Worm (Caenorhabditis elegans) whole organism, L1 larva: ENCODE measurements around the gene pals-21.
"Not testable (repeated sequence)": the region's sequence is repeated elsewhere in the genome, so short reads cannot be mapped to it uniquely, and the experiment has no call there.

Experiments used
- C16A3.4 ChIP-seq: fragments of 150-350 bp; optimal IDR thresholded peaks from 2 replicates; lab custom pipeline; 2014; ENCODE audit warnings: missing biosample characterization, missing genetic modification characterization
- F16B12.6 ChIP-seq: fragments of 150-350 bp; optimal IDR thresholded peaks from 2 replicates; lab custom pipeline; 2014; ENCODE audit warnings: missing biosample characterization, missing genetic modification characterization
- Y116A8C.19 ChIP-seq: sonication (generic microtip); optimal IDR thresholded peaks from 2 replicates; lab custom pipeline; 2016; ENCODE audit warnings: missing compliant biosample characterization, missing genetic modification characterization, borderline replicate concordance
- alr-1 ChIP-seq: fragments of 200-800 bp; sonication (Bioruptor generic); optimal IDR thresholded peaks from 2 replicates; lab custom pipeline; 2018; ENCODE audit warnings: borderline replicate concordance, mild to moderate bottlenecking, missing genetic modification characterization, missing compliant biosample characterization
- ama-1 ChIP-seq: fragments of 150-350 bp; optimal IDR thresholded peaks from 2 replicates; lab custom pipeline; 2014
- blmp-1 ChIP-seq: fragments of 150-350 bp; optimal IDR thresholded peaks from 2 replicates; lab custom pipeline; 2014; ENCODE audit warnings: missing biosample characterization, missing genetic modification characterization
- ceh-8 ChIP-seq: fragments of 200-800 bp; sonication (Bioruptor generic); optimal IDR thresholded peaks from 2 replicates; lab custom pipeline; 2018; ENCODE audit warnings: mild to moderate bottlenecking, missing genetic modification characterization, moderate library complexity, missing compliant biosample characterization
- ceh-88 ChIP-seq: fragments of 200-800 bp; sonication (Bioruptor generic); IDR thresholded peaks from 2 replicates; pipeline ENCODE4 v1.3.6; 2022; ENCODE audit warnings: missing genetic modification characterization, missing compliant biosample characterization
- ceh-90 ChIP-seq: sonication (generic microtip); optimal IDR thresholded peaks from 2 replicates; lab custom pipeline; 2016; ENCODE audit warnings: missing genetic modification characterization, missing compliant biosample characterization
- ces-1 ChIP-seq: fragments of 150-350 bp; optimal IDR thresholded peaks from 2 replicates; lab custom pipeline; 2014; ENCODE audit warnings: missing biosample characterization, missing genetic modification reagents, missing genetic modification characterization
- dsc-1 ChIP-seq: sonication (generic microtip); optimal IDR thresholded peaks from 2 replicates; lab custom pipeline; 2016; ENCODE audit warnings: mild to moderate bottlenecking, missing genetic modification characterization, missing compliant biosample characterization
- efl-1 ChIP-seq, 4 experiments: fragments of 150-350 bp; optimal IDR thresholded peaks in 3 of 4; peaks in 1 of 4; 1 replicate in 1 of 4; 2 replicates in 3 of 4; lab custom pipeline; 2014; ENCODE audit warnings: missing biosample characterization in 2 of 4, missing genetic modification characterization in 2 of 4, missing genetic modification reagents in 2 of 4
- efl-3 ChIP-seq: fragments of 200-800 bp; sonication (Bioruptor generic); optimal IDR thresholded peaks from 2 replicates; lab custom pipeline; 2018; ENCODE audit warnings: mild to moderate bottlenecking, missing genetic modification characterization, missing compliant biosample characterization
- ets-5 ChIP-seq: fragments of 200-800 bp; sonication (Bioruptor generic); IDR thresholded peaks from 2 replicates; pipeline ENCODE4 v1.3.6; 2022; ENCODE audit warnings: missing genetic modification characterization, missing compliant biosample characterization
- fkh-8 ChIP-seq: sonication (generic microtip); optimal IDR thresholded peaks from 2 replicates; lab custom pipeline; 2016; ENCODE audit warnings: mild to moderate bottlenecking, missing genetic modification characterization, missing compliant biosample characterization
- grh-1 ChIP-seq: fragments of 200-800 bp; sonication (Bioruptor generic); IDR thresholded peaks from 2 replicates; pipeline ENCODE4 v1.3.6; 2022; ENCODE audit warnings: missing genetic modification reagents, missing genetic modification characterization, missing compliant biosample characterization
- hlh-17 ChIP-seq: fragments of 200-800 bp; sonication (Bioruptor generic); optimal IDR thresholded peaks from 2 replicates; lab custom pipeline; 2018; ENCODE audit warnings: missing genetic modification characterization, mild to moderate bottlenecking, missing compliant biosample characterization, moderate library complexity, borderline replicate concordance
- jun-1 ChIP-seq: fragments of 150-350 bp; optimal IDR thresholded peaks from 2 replicates; lab custom pipeline; 2014; ENCODE audit warnings: missing biosample characterization, missing genetic modification reagents, missing genetic modification characterization
- lin-14 ChIP-seq: fragments of 200-800 bp; sonication (Bioruptor generic); optimal IDR thresholded peaks from 2 replicates; lab custom pipeline; 2018; ENCODE audit warnings: mild to moderate bottlenecking, missing genetic modification characterization, moderate library complexity, missing compliant biosample characterization
- lin-35 ChIP-seq, 2 experiments: fragments of 150-350 bp; optimal IDR thresholded peaks; 2 replicates each; lab custom pipeline; 2014; ENCODE audit warnings: missing biosample characterization in 2 of 2, missing genetic modification characterization in 2 of 2, missing genetic modification reagents in 2 of 2
- lin-39 ChIP-seq: fragments of 150-350 bp; optimal IDR thresholded peaks from 2 replicates; lab custom pipeline; 2014; ENCODE audit warnings: missing biosample characterization, missing genetic modification reagents, missing genetic modification characterization
- lir-3 ChIP-seq: sonication (generic microtip); optimal IDR thresholded peaks from 2 replicates; lab custom pipeline; 2016; ENCODE audit warnings: mild to moderate bottlenecking, missing genetic modification characterization, moderate library complexity, missing compliant biosample characterization; ENCODE audit not compliant: poor library complexity
- mab-9 ChIP-seq: fragments of 200-800 bp; sonication (Bioruptor generic); IDR thresholded peaks from 2 replicates; pipeline ENCODE4 v1.3.6; 2022; ENCODE audit warnings: missing genetic modification reagents, missing genetic modification characterization, missing compliant biosample characterization
- mef-2 ChIP-seq: fragments of 150-350 bp; optimal IDR thresholded peaks from 2 replicates; lab custom pipeline; 2014; ENCODE audit warnings: missing biosample characterization, missing genetic modification characterization
- nhr-11 ChIP-seq: fragments of 150-350 bp; optimal IDR thresholded peaks from 2 replicates; lab custom pipeline; 2014; ENCODE audit warnings: missing biosample characterization, missing genetic modification characterization
- nhr-19 ChIP-seq: fragments of 200-800 bp; sonication (Bioruptor generic); conservative IDR thresholded peaks from 2 replicates; pipeline ENCODE4 v1.3.6; 2022; ENCODE audit warnings: missing genetic modification characterization, missing compliant biosample characterization
- nhr-20 ChIP-seq: sonication (generic microtip); optimal IDR thresholded peaks from 2 replicates; lab custom pipeline; 2016; ENCODE audit warnings: mild to moderate bottlenecking, missing genetic modification characterization, missing compliant biosample characterization
- nhr-237 ChIP-seq: fragments of 150-350 bp; optimal IDR thresholded peaks from 2 replicates; lab custom pipeline; 2014; ENCODE audit warnings: missing biosample characterization, missing genetic modification characterization
- nhr-28 ChIP-seq: fragments of 150-350 bp; optimal IDR thresholded peaks from 2 replicates; lab custom pipeline; 2014; ENCODE audit warnings: missing biosample characterization, missing genetic modification characterization
- nhr-71 ChIP-seq: sonication (generic microtip); optimal IDR thresholded peaks from 2 replicates; lab custom pipeline; 2016; ENCODE audit warnings: mild to moderate bottlenecking, missing genetic modification characterization, moderate library complexity, missing compliant biosample characterization
- nhr-77 ChIP-seq: fragments of 150-350 bp; optimal IDR thresholded peaks from 2 replicates; lab custom pipeline; 2014; ENCODE audit warnings: missing biosample characterization, missing genetic modification characterization
- pqm-1 ChIP-seq: sonication (generic microtip); optimal IDR thresholded peaks from 3 replicates; lab custom pipeline; 2017; ENCODE audit warnings: missing biosample characterization, missing genetic modification characterization
- rnt-1 ChIP-seq: sonication (generic microtip); optimal IDR thresholded peaks from 2 replicates; lab custom pipeline; 2016; ENCODE audit warnings: mild to moderate bottlenecking, missing genetic modification characterization, moderate library complexity, missing compliant biosample characterization
- snu-23 ChIP-seq: sonication (generic microtip); optimal IDR thresholded peaks from 2 replicates; lab custom pipeline; 2016; ENCODE audit warnings: missing genetic modification characterization, missing compliant biosample characterization
- sox-4 ChIP-seq: sonication (generic microtip); optimal IDR thresholded peaks from 2 replicates; lab custom pipeline; 2016; ENCODE audit warnings: missing genetic modification characterization, missing compliant biosample characterization
- sup-37 ChIP-seq: fragments of 200-800 bp; sonication (Bioruptor generic); optimal IDR thresholded peaks from 2 replicates; lab custom pipeline; 2018; ENCODE audit warnings: mild to moderate bottlenecking, missing genetic modification characterization, missing compliant biosample characterization
- swsn-7 ChIP-seq: sonication (generic microtip); optimal IDR thresholded peaks from 2 replicates; lab custom pipeline; 2016; ENCODE audit warnings: missing genetic modification characterization, missing compliant biosample characterization
- tbx-2 ChIP-seq: sonication (generic microtip); optimal IDR thresholded peaks from 2 replicates; lab custom pipeline; 2016; ENCODE audit warnings: missing genetic modification characterization, missing compliant biosample characterization
- tlp-1 ChIP-seq: fragments of 150-350 bp; optimal IDR thresholded peaks from 2 replicates; lab custom pipeline; 2014; ENCODE audit warnings: missing biosample characterization, missing genetic modification characterization
- unc-130 ChIP-seq: fragments of 150-350 bp; optimal IDR thresholded peaks from 2 replicates; lab custom pipeline; 2017; ENCODE audit warnings: missing biosample characterization, missing genetic modification characterization, inconsistent platforms
- vab-15 ChIP-seq: sonication (generic microtip); optimal IDR thresholded peaks from 2 replicates; lab custom pipeline; 2017; ENCODE audit warnings: missing genotype, mild to moderate bottlenecking, missing genetic modification characterization, missing compliant biosample characterization
- ztf-11 ChIP-seq, 2 experiments: sonication (generic microtip); optimal IDR thresholded peaks; 2 replicates each; lab custom pipeline; 2016 to 2017; ENCODE audit warnings: missing genetic modification characterization in 2 of 2, missing biosample characterization in 1 of 2, missing compliant biosample characterization in 1 of 2
- ztf-4 ChIP-seq: fragments of 150-350 bp; optimal IDR thresholded peaks from 2 replicates; lab custom pipeline; 2014; ENCODE audit warnings: missing biosample characterization, missing genetic modification characterization

Gene pals-21

DNA sequence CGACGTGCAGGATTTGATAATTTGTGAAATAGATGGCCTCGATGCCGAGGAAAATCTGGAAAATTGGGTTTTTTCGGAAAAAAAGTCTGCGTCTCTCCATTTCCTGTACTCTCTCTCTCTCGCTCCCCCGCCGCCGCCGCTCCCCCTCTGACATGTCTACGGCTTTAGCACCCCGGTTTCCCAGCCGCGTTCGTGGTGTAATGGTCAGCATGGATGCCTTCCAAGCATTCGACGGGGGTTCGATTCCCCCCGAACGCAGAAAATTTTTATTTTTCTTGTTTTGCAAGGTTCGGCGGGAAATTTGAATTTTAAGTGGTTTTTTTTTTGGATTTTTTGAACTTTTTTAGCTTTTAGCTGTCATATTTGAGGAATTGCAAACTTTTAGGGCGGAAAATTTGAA, 43.9 kb upstream of the pals-21 start (continued):
- TF ChIP-seq nhr-71 (tag; lab: Kevin White, UChicago) = peak; percentile 76
- TF ChIP-seq lin-14 (GFP tag; lab: Kevin White, UChicago) = peak; percentile 58
- TF ChIP-seq, all 84 proteins: peak for 46

DNA sequence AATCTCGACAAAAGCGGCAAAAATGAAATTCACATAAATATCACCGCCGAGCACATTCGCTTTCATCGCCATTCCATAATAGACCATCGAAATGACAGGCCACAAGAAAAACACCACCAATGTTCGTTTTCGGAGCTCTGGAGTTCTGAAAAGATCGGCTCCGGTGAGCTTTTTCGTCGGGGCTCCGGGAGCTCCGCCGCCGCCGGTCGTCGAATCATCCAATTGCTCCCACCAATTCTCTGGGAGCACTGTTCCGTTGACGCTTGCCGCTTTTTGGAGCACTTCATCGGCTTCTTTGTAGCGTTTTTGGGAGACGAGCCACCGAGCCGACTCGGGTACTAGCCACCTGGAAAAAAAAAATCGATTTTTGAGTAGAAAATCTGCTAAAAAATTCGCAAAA, 41.0 kb upstream of the pals-21 start:
- TF ChIP-seq ets-5 (GFP tag; lab: Robert Waterston, UW) (no peak), lin-14 (GFP tag; lab: Kevin White, UChicago) (no peak), ces-1 (GFP tag; lab: Kevin White, UChicago) (no peak), nhr-20 (tag; lab: Kevin White, UChicago) (no peak), ceh-90 (tag; lab: Kevin White, UChicago) (no peak), efl-1 (optimal IDR thresholded peaks at IDR 0.05; lab: Kevin White, UChicago) (no peak), efl-1 (GFP tag; optimal IDR thresholded peaks at IDR 0.05 in 1 of 2; lab: Kevin White, UChicago) (no peak), nhr-28 (tag; lab: Kevin White, UChicago) (no peak)

DNA sequence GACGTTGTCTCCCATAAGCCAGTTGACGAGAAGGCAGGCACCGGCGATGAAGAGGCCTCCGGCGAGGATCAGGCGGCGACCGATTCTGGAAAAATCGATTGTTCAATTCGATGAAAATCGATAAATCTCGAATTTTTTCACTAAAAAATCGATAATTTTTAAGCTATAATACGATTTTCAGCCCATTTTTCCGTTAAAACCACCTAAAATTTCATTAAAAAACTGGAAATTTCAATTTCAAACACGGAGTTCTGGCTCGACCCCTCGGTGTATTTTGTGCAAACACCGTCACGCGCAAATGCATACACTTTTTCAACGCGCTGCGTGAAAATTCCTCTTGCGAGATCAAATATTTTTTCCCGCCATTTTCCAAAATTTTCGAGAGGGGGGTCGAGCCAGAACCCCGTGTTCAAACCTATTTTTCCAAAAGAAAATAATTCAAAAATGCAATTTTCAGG, 40.0 kb upstream of the pals-21 start:
- TF ChIP-seq efl-1 (optimal IDR thresholded peaks at IDR 0.05; lab: Kevin White, UChicago) = peak in 1 of 2 experiments; percentile 12
- not testable (repeated sequence) for TF ChIP-seq efl-1 (GFP tag; optimal IDR thresholded peaks at IDR 0.05 in 1 of 2; lab: Kevin White, UChicago)

DNA sequence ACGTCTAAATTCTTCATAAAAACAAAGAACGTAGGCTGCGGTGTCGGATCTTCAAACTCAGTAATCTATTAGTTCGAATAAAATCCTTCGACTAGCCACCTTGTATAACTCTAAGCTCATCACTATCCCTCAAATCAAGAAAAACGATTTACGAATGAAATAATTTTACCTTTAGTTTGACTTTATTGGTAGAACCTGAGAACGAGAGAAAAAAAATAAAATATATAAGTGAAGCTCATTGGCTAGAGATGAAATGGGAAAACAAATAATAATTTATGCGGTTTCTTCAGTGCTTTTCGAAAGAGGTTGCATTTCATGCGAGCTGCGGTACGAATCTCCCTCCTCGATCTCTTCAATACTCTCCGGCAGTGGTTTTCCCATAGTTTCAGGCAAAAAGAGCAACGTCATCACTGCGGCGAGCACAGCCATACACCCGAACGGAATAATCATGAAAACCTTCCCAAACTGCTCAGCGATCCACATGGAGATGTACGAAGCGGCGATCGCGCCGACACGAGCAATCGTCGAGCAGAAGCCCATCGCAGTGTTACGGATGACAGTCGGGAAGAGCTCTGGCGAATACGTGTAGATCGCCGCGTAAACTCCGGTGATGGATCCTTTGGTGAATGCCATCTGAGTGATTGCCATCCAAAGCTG, 39.4 kb upstream of the pals-21 start:
- TF ChIP-seq lin-35 (GFP tag; optimal IDR thresholded peaks at IDR 0.05; lab: Kevin White, UChicago) (peak in 1 of 2 experiments; percentile 20), rnt-1 (peak; percentile 35), efl-3 (GFP tag; lab: Kevin White, UChicago) (no peak), ceh-88 (GFP tag; lab: Robert Waterston, UW) (peak; percentile 49), snu-23 (GFP tag; lab: Kevin White, UChicago) (peak; percentile 66), ztf-4 (peak; percentile 85), pqm-1 (no peak), sup-37 (no peak), alr-1 (tag; lab: Kevin White, UChicago) (no peak), ceh-90 (tag; lab: Kevin White, UChicago) (no peak), sox-4 (tag; lab: Kevin White, UChicago) (no peak), fkh-8 (no peak), ets-5 (GFP tag; lab: Robert Waterston, UW) (no peak), ztf-11 (tag; optimal IDR thresholded peaks at IDR 0.05; lab: Kevin White, UChicago) (no peak), lir-3 (tag; lab: Kevin White, UChicago) (no peak), grh-1 (peak; percentile 48; the same call in 1 of the 2 replicates), nhr-237 (tag; lab: Kevin White, UChicago) (no peak), tlp-1 (tag; lab: Kevin White, UChicago) (no peak), blmp-1 (tag; lab: Kevin White, UChicago) (no peak), nhr-77 (tag; lab: Kevin White, UChicago) (peak; percentile 25), swsn-7 (tag; lab: Kevin White, UChicago) (peak; percentile 64), tbx-2 (tag; lab: Kevin White, UChicago) (peak; percentile 25), vab-15 (tag; lab: Kevin White, UChicago) (no peak), lin-39 (peak; percentile 29), nhr-28 (tag; lab: Kevin White, UChicago) (no peak), nhr-19 (GFP tag; lab: Robert Waterston, UW) (peak; percentile 63), jun-1 (tag; lab: Kevin White, UChicago) (no peak), ama-1 (peak; percentile 84), efl-1 (optimal IDR thresholded peaks at IDR 0.05; lab: Kevin White, UChicago) (peak; percentile 10 to 13), efl-1 (GFP tag; optimal IDR thresholded peaks at IDR 0.05 in 1 of 2; lab: Kevin White, UChicago) (peak in 1 of 2 experiments; percentile 92), nhr-11 (tag; lab: Kevin White, UChicago) (peak; percentile 35), dsc-1 (tag; lab: Kevin White, UChicago) (peak; percentile 23), unc-130 (no peak), mab-9 (GFP tag; lab: Robert Waterston, UW) (peak; percentile 70), Y116A8C.19 (tag; lab: Kevin White, UChicago) (no peak), hlh-17 (no peak), F16B12.6 (tag; lab: Kevin White, UChicago) (no peak), mef-2 (tag; lab: Kevin White, UChicago) (no peak), C16A3.4 (tag; lab: Kevin White, UChicago) (peak; percentile 39), ceh-8 (GFP tag; lab: Kevin White, UChicago) (no peak)
